Worm (Caenorhabditis elegans) whole organism, late embryonic: Measurements from ENCODE around the gene lec-1.

Experiments used
- F13H6.1 ChIP-seq: sonication (generic microtip); optimal IDR thresholded peaks from 2 replicates; lab custom pipeline; 2016; ENCODE audit warnings: missing genetic modification characterization, missing compliant biosample characterization
- Y22D7AL.16 ChIP-seq: sonication (generic microtip); optimal IDR thresholded peaks from 2 replicates; lab custom pipeline; 2016; ENCODE audit warnings: missing genetic modification characterization, missing compliant biosample characterization
- ceh-18 ChIP-seq: sonication (generic microtip); optimal IDR thresholded peaks from 2 replicates; lab custom pipeline; 2016; ENCODE audit warnings: missing genetic modification characterization, missing compliant biosample characterization
- ceh-2 ChIP-seq: sonication (generic microtip); optimal IDR thresholded peaks from 2 replicates; lab custom pipeline; 2016; ENCODE audit warnings: missing genotype, missing genetic modification characterization, missing compliant biosample characterization
- ceh-30 ChIP-seq: fragments of 150-350 bp; optimal IDR thresholded peaks from 2 replicates; lab custom pipeline; 2014; ENCODE audit warnings: missing biosample characterization, missing genetic modification characterization
- ceh-31 ChIP-seq: sonication (generic microtip); optimal IDR thresholded peaks from 2 replicates; lab custom pipeline; 2016; ENCODE audit warnings: missing genetic modification characterization, missing compliant biosample characterization
- ceh-34 ChIP-seq: sonication (generic microtip); optimal IDR thresholded peaks from 2 replicates; lab custom pipeline; 2016; ENCODE audit warnings: mild to moderate bottlenecking, missing genetic modification characterization, missing compliant biosample characterization
- ceh-45 ChIP-seq: fragments of 200-800 bp; sonication (Bioruptor generic); IDR thresholded peaks from 2 replicates; pipeline ENCODE4 v1.3.6; 2022; ENCODE audit warnings: missing genetic modification reagents, missing genetic modification characterization, missing compliant biosample characterization
- ceh-6 ChIP-seq: fragments of 200-800 bp; sonication (Bioruptor generic); optimal IDR thresholded peaks from 2 replicates; lab custom pipeline; 2018; ENCODE audit warnings: mild to moderate bottlenecking, missing genetic modification characterization, missing compliant biosample characterization
- dmd-4 ChIP-seq: sonication (generic microtip); optimal IDR thresholded peaks from 2 replicates; lab custom pipeline; 2016; ENCODE audit warnings: borderline replicate concordance, missing genetic modification characterization, missing compliant biosample characterization
- elt-2 ChIP-seq: sonication (generic microtip); optimal IDR thresholded peaks from 2 replicates; lab custom pipeline; 2016; ENCODE audit warnings: missing genetic modification reagents, missing genetic modification characterization, missing compliant biosample characterization
- fax-1 ChIP-seq: sonication (generic microtip); optimal IDR thresholded peaks from 2 replicates; lab custom pipeline; 2016; ENCODE audit warnings: missing genotype, missing genetic modification characterization, missing compliant biosample characterization
- gmeb-2 ChIP-seq: sonication (generic microtip); optimal IDR thresholded peaks from 2 replicates; lab custom pipeline; 2016; ENCODE audit warnings: missing genetic modification characterization, inconsistent platforms, missing compliant biosample characterization
- hlh-8 ChIP-seq: sonication (generic microtip); optimal IDR thresholded peaks from 2 replicates; lab custom pipeline; 2016; ENCODE audit warnings: missing genotype, missing genetic modification characterization, missing compliant biosample characterization
- lin-11 ChIP-seq: fragments of 200-800 bp; sonication (Bioruptor generic); optimal IDR thresholded peaks from 2 replicates; lab custom pipeline; 2018; ENCODE audit warnings: mild to moderate bottlenecking, missing genetic modification characterization, missing compliant biosample characterization
- mec-3 ChIP-seq: sonication (generic microtip); optimal IDR thresholded peaks from 2 replicates; lab custom pipeline; 2016; ENCODE audit warnings: borderline replicate concordance, missing genetic modification characterization, missing compliant biosample characterization
- nfya-1 ChIP-seq: sonication (generic microtip); optimal IDR thresholded peaks from 2 replicates; lab custom pipeline; 2017; ENCODE audit warnings: missing genetic modification characterization, mild to moderate bottlenecking, missing compliant biosample characterization, antibody characterized with exemption, moderate library complexity
- nhr-11 ChIP-seq: fragments of 150-350 bp; optimal IDR thresholded peaks from 2 replicates; lab custom pipeline; 2014; ENCODE audit warnings: missing biosample characterization, missing genetic modification characterization
- npax-4 ChIP-seq: sonication (generic microtip); optimal IDR thresholded peaks from 2 replicates; lab custom pipeline; 2016; ENCODE audit warnings: missing genetic modification characterization, missing compliant biosample characterization
- odd-2 ChIP-seq: sonication (generic microtip); optimal IDR thresholded peaks from 2 replicates; lab custom pipeline; 2017; ENCODE audit warnings: antibody characterized with exemption, mild to moderate bottlenecking, missing genetic modification characterization, missing compliant biosample characterization
- pat-9 ChIP-seq: fragments of 200-800 bp; sonication (Bioruptor generic); optimal IDR thresholded peaks from 2 replicates; lab custom pipeline; 2018; ENCODE audit warnings: mild to moderate bottlenecking, missing genetic modification characterization, moderate library complexity, missing compliant biosample characterization
- pqm-1 ChIP-seq: sonication (generic microtip); optimal IDR thresholded peaks from 2 replicates; lab custom pipeline; 2016; ENCODE audit warnings: missing genetic modification characterization, missing compliant biosample characterization
- ref-2 ChIP-seq: sonication (generic microtip); optimal IDR thresholded peaks from 2 replicates; lab custom pipeline; 2016; ENCODE audit warnings: missing genetic modification characterization, missing compliant biosample characterization
- rnt-1 ChIP-seq: sonication (generic microtip); optimal IDR thresholded peaks from 2 replicates; lab custom pipeline; 2016; ENCODE audit warnings: missing genetic modification characterization, missing compliant biosample characterization
- syd-9 ChIP-seq: sonication (generic microtip); optimal IDR thresholded peaks from 2 replicates; lab custom pipeline; 2016; ENCODE audit warnings: mild to moderate bottlenecking, missing genetic modification characterization, moderate library complexity, missing compliant biosample characterization
- tbx-2 ChIP-seq: sonication (generic microtip); optimal IDR thresholded peaks from 2 replicates; lab custom pipeline; 2016; ENCODE audit warnings: missing genetic modification characterization, missing compliant biosample characterization
- ttx-3 ChIP-seq: sonication (generic microtip); optimal IDR thresholded peaks from 2 replicates; lab custom pipeline; 2016; ENCODE audit warnings: missing genetic modification reagents, missing genetic modification characterization, missing compliant biosample characterization
- unc-55 ChIP-seq: sonication (generic microtip); optimal IDR thresholded peaks from 2 replicates; lab custom pipeline; 2017; ENCODE audit warnings: missing biosample characterization, missing genetic modification reagents, missing genetic modification characterization

The lec-1 gene

ce11 chrII:13181465-13181864 lies 13.9 kb upstream of the lec-1 start, which contains the start of gene W09H1.1:
TSS of gene W09H1.1 (minus strand) at chrII:13181565.
- TF ChIP-seq fax-1 (tag; lab: Kevin White, UChicago) (no peak), nfya-1 (no peak), dmd-4 (tag; lab: Kevin White, UChicago) (no peak), hlh-8 (tag; lab: Kevin White, UChicago) (no peak)

DNA sequence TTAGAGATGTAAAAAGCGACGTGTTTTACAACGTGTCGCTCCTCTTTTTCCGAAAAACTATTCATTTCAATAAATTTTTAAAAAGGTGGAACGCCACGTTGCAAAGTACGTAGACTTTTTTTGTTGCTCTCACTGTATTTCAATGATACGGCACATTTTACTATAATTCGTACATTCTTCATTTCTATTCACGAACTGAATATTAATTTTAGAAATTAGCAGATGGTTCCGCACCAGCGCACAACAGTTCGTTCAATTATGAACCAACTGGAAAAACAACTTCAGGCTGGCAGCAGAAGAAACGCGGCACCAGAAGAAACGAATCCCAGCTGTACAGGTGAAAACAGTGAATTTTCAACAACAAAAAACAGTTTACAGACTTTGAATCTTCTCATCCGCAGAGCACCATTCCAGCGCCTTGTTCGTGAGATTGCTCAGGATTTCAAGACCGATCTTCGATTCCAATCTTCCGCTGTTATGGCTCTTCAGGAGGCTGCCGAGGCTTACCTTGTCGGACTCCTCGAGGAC lies 12.1 kb upstream of the lec-1 start, which contains the start of the genes W09H1.4 and his-73:
Gene W09H1.4, plus strand, starts transcription at position 301 of the 528 bp plus-strand sequence.
Gene his-73, plus strand, starts transcription at position 478 of the 528 bp plus-strand sequence.
- no peak for TF ChIP-seq ceh-6 (GFP tag; lab: Kevin White, UChicago)

DNA sequence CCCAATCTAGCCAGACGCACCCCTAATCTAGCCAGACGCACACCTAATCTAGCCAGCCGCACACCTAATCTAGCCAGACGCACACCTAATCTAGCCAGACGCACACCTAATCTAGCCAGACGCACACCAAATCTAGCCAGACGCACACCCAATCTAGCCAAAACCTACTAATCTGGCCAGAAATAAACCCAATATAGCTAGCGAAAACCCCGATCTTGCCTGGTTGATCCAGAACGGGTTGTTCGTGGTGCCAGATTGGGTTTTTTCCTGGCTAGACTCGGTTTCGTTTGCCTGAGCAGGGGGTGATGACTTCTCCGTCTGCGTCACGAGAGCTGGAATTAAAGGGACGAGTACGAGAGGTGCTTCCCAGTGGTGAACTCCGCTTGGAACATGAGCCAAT lies 11.2 kb upstream of the lec-1 start, which contains the start of gene W09H1.3:
Gene W09H1.3, plus strand, starts transcription at position 301 of the 400 bp plus-strand sequence.
- no peak for TF ChIP-seq tbx-2 (tag; lab: Kevin White, UChicago)
- TF ChIP-seq ceh-2 (tag; lab: Kevin White, UChicago), result no peak
- TF ChIP-seq gmeb-2 (tag; lab: Kevin White, UChicago), result no peak
- TF ChIP-seq, all 69 proteins: peak for 0

DNA sequence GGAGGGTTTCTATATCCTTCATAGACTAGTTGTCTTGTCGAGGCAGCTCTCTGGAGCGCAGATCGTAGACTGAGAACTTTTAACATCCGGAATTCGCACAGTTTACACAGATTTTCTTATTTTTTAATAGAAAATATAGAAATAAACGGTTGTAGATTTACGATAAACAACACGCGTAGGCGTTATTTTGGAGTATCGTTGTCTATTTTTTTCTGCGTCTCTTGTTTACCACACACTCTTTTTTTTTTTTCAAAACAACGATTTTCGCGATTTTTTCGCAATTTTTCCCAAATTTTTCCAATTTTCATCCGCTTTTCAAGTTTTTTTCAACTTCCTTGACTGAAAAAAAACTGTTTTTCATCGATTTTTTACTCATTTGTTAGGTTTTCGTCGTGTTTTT lies 8.2 kb upstream of the lec-1 start, which contains the start of gene mecr-1:
Gene mecr-1, minus strand, starts transcription at position 127 of the 400 bp plus-strand sequence.
- TF ChIP-seq ceh-31 (tag; lab: Kevin White, UChicago) (peak; percentile 42), F13H6.1 (no peak)

ce11 chrII:13188084-13188483 lies 7.3 kb upstream of the lec-1 start:
- TF ChIP-seq ceh-30 (tag; lab: Kevin White, UChicago) (no peak), npax-4 (tag; lab: Kevin White, UChicago) (no peak), Y22D7AL.16 (tag; lab: Kevin White, UChicago) (no peak), fax-1 (tag; lab: Kevin White, UChicago) (no peak)

DNA sequence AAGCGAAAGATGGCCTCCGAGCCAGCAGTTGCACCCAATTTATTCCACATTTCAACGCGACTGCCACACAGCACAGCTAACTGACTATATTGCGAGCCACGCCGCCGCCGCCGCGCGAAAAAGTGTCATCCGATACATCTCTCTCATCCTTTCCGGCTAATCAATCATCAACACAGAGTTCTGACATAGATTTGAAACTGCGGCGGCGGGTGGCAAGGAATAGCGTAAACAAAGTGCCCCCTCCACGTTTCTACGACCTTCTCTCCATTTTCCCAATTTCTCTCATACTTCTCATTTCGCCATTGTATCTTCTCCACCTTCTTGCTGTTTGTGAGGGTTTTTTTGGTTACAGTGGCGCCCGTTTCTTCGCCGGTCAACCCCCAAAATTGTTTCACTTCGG lies 6.0 kb upstream of the lec-1 start:
- TF ChIP-seq ttx-3 (tag; lab: Kevin White, UChicago) (no peak), rnt-1 (tag; lab: Kevin White, UChicago) (peak; percentile 16), ceh-18 (tag; lab: Kevin White, UChicago) (peak; percentile 49), ceh-34 (tag; lab: Kevin White, UChicago) (peak; percentile 83), tbx-2 (tag; lab: Kevin White, UChicago) (peak; percentile 56), mec-3 (tag; lab: Kevin White, UChicago) (peak; percentile 39), ref-2 (peak; percentile 24), pat-9 (tag; lab: Kevin White, UChicago) (no peak), elt-2 (tag; lab: Kevin White, UChicago) (no peak), unc-55 (GFP tag; lab: Kevin White, UChicago) (peak; percentile 97)

DNA sequence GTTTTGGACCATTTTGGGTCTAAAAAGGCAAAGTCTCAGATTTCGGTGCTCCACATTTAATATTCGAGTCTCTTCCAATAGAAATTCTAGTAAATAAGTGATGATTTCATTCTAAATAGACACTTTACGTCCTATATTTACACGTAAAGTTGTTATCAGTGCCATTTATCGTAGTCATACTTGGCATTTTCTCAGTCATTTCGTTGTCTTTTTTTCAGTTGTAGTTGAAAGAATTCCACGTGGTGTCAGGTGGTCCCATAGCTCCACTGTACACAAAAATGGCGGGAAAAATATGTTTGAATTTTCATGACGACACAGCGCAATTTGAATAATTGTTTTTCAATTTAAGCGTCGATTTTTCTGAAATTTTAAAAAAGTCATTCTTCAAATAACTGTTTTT lies 4.9 kb upstream of the lec-1 start:
- TF ChIP-seq lin-11 (tag; lab: Kevin White, UChicago), result no peak
- TF ChIP-seq ceh-31 (tag; lab: Kevin White, UChicago), result no peak
- no peak for TF ChIP-seq rnt-1 (tag; lab: Kevin White, UChicago)
- no peak for TF ChIP-seq pat-9 (tag; lab: Kevin White, UChicago)
- TF ChIP-seq nhr-11 (tag; lab: Kevin White, UChicago), result no peak
- no peak for TF ChIP-seq ceh-34 (tag; lab: Kevin White, UChicago)
- TF ChIP-seq pqm-1 (tag; lab: Kevin White, UChicago), result no peak
- TF ChIP-seq odd-2, result no peak
- no peak for TF ChIP-seq ceh-45 (GFP tag; lab: Robert Waterston, UW)
- TF ChIP-seq syd-9 (tag; lab: Kevin White, UChicago), result no peak
- TF ChIP-seq, all 69 proteins: peak for 0
